Fruit fly (Drosophila melanogaster) whole organism: ENCODE data around the gene CG17721.

Experiments
- CG8478 ChIP-seq: fragments of >200 bp; optimal IDR thresholded peaks from 2 replicates; lab custom pipeline; 2018; ENCODE audit warnings: inconsistent platforms
- Dll ChIP-seq: fragments of >200 bp; optimal IDR thresholded peaks from 2 replicates; lab custom pipeline; 2017
- EcR ChIP-seq, 2 experiments: fragments of >200 bp; optimal IDR thresholded peaks; 2 replicates each; lab custom pipeline; 2017; ENCODE audit warnings: missing biosample characterization in 2 of 2, missing genetic modification characterization in 2 of 2, missing genetic modification reagents in 2 of 2
- pan ChIP-seq: fragments of >200 bp; optimal IDR thresholded peaks from 2 replicates; lab custom pipeline; 2017
- psq ChIP-seq: fragments of >200 bp; optimal IDR thresholded peaks from 2 replicates; lab custom pipeline; 2017

- TF ChIP-seq EcR (GFP tag; optimal IDR thresholded peaks at IDR 0.05; lab: Kevin White, UChicago), result no peak
- no peak for TF ChIP-seq CG8478
- no peak for TF ChIP-seq Dll (lab: Kevin White, UChicago)
- no peak for TF ChIP-seq pan (lab: Kevin White, UChicago)
- TF ChIP-seq psq (lab: Kevin White, UChicago), result no peak
Observed at dm6 chr3R:11245803-11246202, 10.9 kb downstream of the CG17721 start.
